Worm (Caenorhabditis elegans): ENCODE results near the gene C30G7.5.

Gene C30G7.5

ce11 chrV:14954633-14955032 lies at the start of gene C30G7.5:
Gene C30G7.5 (minus strand): TSS chrV:14954733.
- TF ChIP-seq ztf-29 (GFP tag; IDR thresholded peaks at IDR 0.05) (no peak), med-1 (GFP tag; optimal IDR thresholded peaks at IDR 0.05; ENCODE audit: insufficient read depth) (no peak), ztf-23 (GFP tag; IDR thresholded peaks at IDR 0.05) (no peak), tab-1 (GFP tag; IDR thresholded peaks at IDR 0.05) (no peak), cog-1 (tag; optimal IDR thresholded peaks at IDR 0.05) (no peak), T22C8.4 (GFP tag; IDR thresholded peaks at IDR 0.05) (no peak), klf-2 (GFP tag; conservative IDR thresholded peaks at IDR 0.05) (no peak), flt-1 (GFP tag; IDR thresholded peaks at IDR 0.05) (no peak), ref-1 (GFP tag; conservative IDR thresholded peaks at IDR 0.05) (no peak)

DNA sequence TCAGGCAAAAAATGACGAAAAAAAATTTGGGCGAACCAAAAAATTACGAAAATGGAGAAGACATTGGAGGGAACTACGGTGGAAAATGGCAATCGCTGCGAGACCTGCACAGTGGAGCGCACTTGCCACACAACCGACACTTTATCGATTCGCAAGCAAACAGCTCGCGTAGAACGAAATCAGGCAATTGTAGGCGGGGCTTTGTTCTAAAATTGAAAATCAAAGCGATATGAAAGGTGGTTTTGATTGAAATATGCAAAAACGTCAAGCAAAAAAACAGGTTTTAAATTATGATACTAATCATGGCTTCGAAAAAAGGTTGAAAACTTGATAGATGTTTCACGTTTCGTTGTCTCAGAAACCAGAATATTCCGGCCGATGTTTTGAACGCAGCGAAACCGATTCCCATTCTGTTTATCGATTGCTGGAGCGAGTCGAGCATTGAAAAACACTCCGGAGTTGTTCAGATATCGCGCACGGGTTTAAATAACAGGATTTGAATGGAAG lies 47.7 kb upstream of the C30G7.5 start, which contains the start of the genes fib-1 and mut-15:
Gene fib-1, minus strand, starts transcription at position 40 of the 507 bp plus-strand sequence.
Gene mut-15, plus strand, starts transcription at position 360 of the 507 bp plus-strand sequence.
- 0 out of 2 replicates have a peak, but pooled peaks have one; percentile 31 for TF ChIP-seq ref-1 (GFP tag; conservative IDR thresholded peaks at IDR 0.05)
- TF ChIP-seq ztf-23 (GFP tag; IDR thresholded peaks at IDR 0.05), result peak; percentile 72
- TF ChIP-seq tab-1 (GFP tag; IDR thresholded peaks at IDR 0.05), result no peak
- TF ChIP-seq cog-1 (tag; optimal IDR thresholded peaks at IDR 0.05), result peak; percentile 93
- TF ChIP-seq ztf-29 (GFP tag; IDR thresholded peaks at IDR 0.05), result 0 out of 2 replicates have a peak, but pooled peaks have one; percentile 26
- 0 out of 2 replicates have a peak, but pooled peaks have one; percentile 38 for TF ChIP-seq klf-2 (GFP tag; conservative IDR thresholded peaks at IDR 0.05)
- peak; percentile 82 for TF ChIP-seq flt-1 (GFP tag; IDR thresholded peaks at IDR 0.05)
- TF ChIP-seq med-1 (GFP tag; optimal IDR thresholded peaks at IDR 0.05; ENCODE audit: insufficient read depth), result no peak
- peak; percentile 73 for TF ChIP-seq T22C8.4 (GFP tag; IDR thresholded peaks at IDR 0.05)

DNA sequence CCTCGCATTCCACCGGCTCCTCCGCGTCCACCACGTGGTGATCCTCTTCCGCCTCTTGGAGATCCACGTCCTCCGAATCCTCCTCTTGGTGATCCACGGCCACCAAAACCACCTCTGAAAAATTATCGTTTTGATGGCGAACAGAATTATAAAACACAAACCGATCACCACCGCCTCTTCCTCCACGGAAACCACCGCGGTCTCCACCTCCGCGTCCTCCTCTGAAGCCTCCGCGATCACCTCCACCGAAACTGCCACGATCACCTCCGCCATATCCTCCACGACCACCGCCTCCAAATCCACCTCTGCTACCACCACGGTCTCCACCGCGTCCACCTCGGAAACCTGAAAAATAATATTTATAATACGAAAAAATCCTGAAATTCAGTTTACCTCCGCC lies 47.0 kb upstream of the C30G7.5 start:
- TF ChIP-seq tab-1 (GFP tag; IDR thresholded peaks at IDR 0.05) (no peak), ztf-23 (GFP tag; IDR thresholded peaks at IDR 0.05) (no peak), cog-1 (tag; optimal IDR thresholded peaks at IDR 0.05) (no peak), flt-1 (GFP tag; IDR thresholded peaks at IDR 0.05) (no peak), ref-1 (GFP tag; conservative IDR thresholded peaks at IDR 0.05) (no peak), klf-2 (GFP tag; conservative IDR thresholded peaks at IDR 0.05) (no peak), ztf-29 (GFP tag; IDR thresholded peaks at IDR 0.05) (no peak), med-1 (GFP tag; optimal IDR thresholded peaks at IDR 0.05; ENCODE audit: insufficient read depth) (no peak), T22C8.4 (GFP tag; IDR thresholded peaks at IDR 0.05) (no peak)

DNA sequence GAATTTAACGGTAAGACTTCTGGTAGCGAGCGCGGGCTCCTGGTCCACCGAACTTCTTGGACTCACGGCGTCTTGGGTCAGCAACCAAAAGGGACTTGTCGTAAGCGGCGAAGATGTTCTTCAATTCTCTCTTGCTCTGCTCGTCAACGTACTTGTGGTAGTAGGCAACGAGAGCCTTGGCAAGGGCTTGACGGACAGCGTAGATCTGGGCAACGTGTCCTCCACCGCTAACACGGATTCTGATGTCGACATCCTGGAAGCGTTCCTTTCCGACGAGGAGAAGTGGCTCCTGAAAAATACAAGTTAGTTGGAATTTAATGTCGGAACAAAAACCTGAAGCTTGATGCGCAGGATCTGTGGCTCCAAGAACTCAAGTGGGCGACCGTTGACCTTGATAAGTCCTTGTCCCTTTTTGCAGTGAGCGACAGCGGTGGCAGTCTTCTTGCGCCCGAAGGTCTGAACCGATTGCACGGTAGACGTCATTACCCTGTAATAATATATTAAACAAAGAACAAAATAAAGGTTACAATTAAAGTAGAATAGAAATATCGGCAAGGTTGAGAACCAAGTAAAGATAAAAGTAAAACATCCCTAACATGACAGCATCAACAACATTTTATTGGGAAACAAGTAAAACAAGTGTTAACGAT lies 45.6 kb upstream of the C30G7.5 start, which contains the start of gene rps-16:
Gene rps-16, minus strand, starts transcription at position 487 of the 650 bp plus-strand sequence.
- TF ChIP-seq flt-1 (GFP tag; IDR thresholded peaks at IDR 0.05) (0 out of 2 replicates have a peak, but pooled peaks have one; percentile 6), T22C8.4 (GFP tag; IDR thresholded peaks at IDR 0.05) (no peak)

DNA sequence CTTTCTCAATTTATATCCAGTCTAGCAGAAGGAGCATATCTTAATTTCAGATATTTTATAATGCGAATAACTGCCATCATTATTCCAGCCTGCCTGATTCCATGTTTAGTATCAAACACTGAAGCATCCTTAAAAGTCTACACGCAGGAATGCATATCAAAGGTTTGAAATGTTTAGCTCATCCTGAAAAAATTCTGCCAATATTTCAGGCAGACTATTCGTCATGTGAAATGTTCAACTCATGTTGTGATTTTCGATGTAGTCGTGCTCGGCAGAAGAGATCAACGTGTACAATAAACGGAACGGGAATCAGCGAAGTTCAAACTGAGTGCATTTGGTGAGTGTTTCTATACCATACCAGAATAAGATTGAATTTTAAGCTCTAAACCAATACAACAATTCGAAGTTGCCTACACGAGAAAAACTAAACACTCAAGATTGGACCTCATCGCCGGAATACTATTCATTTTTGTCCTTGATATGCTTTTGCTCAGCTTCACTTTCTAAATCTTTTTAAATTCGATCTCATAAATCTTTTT lies 45.0 kb upstream of the C30G7.5 start, which contains the start of gene T01C3.11:
Gene T01C3.11, plus strand, starts transcription at position 51 of the 539 bp plus-strand sequence.
- no peak for TF ChIP-seq ztf-23 (GFP tag; IDR thresholded peaks at IDR 0.05)
- no peak for TF ChIP-seq ztf-29 (GFP tag; IDR thresholded peaks at IDR 0.05)
- no peak for TF ChIP-seq flt-1 (GFP tag; IDR thresholded peaks at IDR 0.05)
- TF ChIP-seq tab-1 (GFP tag; IDR thresholded peaks at IDR 0.05), result no peak
- no peak for TF ChIP-seq klf-2 (GFP tag; conservative IDR thresholded peaks at IDR 0.05)
- TF ChIP-seq T22C8.4 (GFP tag; IDR thresholded peaks at IDR 0.05), result no peak
- TF ChIP-seq ref-1 (GFP tag; conservative IDR thresholded peaks at IDR 0.05), result no peak
- no peak for TF ChIP-seq med-1 (GFP tag; optimal IDR thresholded peaks at IDR 0.05; ENCODE audit: insufficient read depth)
- TF ChIP-seq cog-1 (tag; optimal IDR thresholded peaks at IDR 0.05), result no peak

DNA sequence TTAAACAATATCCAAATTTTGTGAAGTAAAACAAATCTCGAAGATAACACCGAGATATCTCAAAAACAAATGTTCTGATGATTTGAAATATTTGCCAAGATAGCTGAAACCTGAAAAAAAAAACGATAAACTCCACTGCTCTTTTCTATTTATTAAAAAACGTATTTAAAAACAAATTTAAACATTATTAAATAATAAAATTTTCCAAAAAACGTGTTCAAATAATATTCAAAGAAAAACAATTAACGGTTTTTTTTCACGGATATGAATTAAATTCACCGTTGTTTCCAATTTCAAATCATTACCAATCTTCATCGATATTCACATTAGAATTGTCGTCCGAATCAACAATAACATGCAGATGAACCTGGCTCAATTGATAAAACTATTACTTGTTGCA lies 41.7 kb upstream of the C30G7.5 start, which contains the start of gene irld-14:
Gene irld-14, plus strand, starts transcription at position 301 of the 400 bp plus-strand sequence.
- TF ChIP-seq med-1 (GFP tag; optimal IDR thresholded peaks at IDR 0.05; ENCODE audit: insufficient read depth), result no peak
- TF ChIP-seq cog-1 (tag; optimal IDR thresholded peaks at IDR 0.05), result no peak

ce11 chrV:14993620-14994019 lies 39.1 kb upstream of the C30G7.5 start, which contains the start of gene fil-1:
Gene fil-1 (plus strand): TSS chrV:14993838.
- no peak for TF ChIP-seq flt-1 (GFP tag; IDR thresholded peaks at IDR 0.05)
- no peak for TF ChIP-seq ref-1 (GFP tag; conservative IDR thresholded peaks at IDR 0.05)
- TF ChIP-seq med-1 (GFP tag; optimal IDR thresholded peaks at IDR 0.05; ENCODE audit: insufficient read depth), result no peak
- no peak for TF ChIP-seq cog-1 (tag; optimal IDR thresholded peaks at IDR 0.05)
- no peak for TF ChIP-seq klf-2 (GFP tag; conservative IDR thresholded peaks at IDR 0.05)
- TF ChIP-seq ztf-23 (GFP tag; IDR thresholded peaks at IDR 0.05), result no peak
- no peak for TF ChIP-seq tab-1 (GFP tag; IDR thresholded peaks at IDR 0.05)
- TF ChIP-seq T22C8.4 (GFP tag; IDR thresholded peaks at IDR 0.05), result no peak

- TF ChIP-seq flt-1 (GFP tag; IDR thresholded peaks at IDR 0.05) (no peak), T22C8.4 (GFP tag; IDR thresholded peaks at IDR 0.05) (no peak), cog-1 (tag; optimal IDR thresholded peaks at IDR 0.05) (no peak), med-1 (GFP tag; optimal IDR thresholded peaks at IDR 0.05; ENCODE audit: insufficient read depth) (no peak), klf-2 (GFP tag; conservative IDR thresholded peaks at IDR 0.05) (no peak), ztf-29 (GFP tag; IDR thresholded peaks at IDR 0.05) (no peak), ref-1 (GFP tag; conservative IDR thresholded peaks at IDR 0.05) (no peak), tab-1 (GFP tag; IDR thresholded peaks at IDR 0.05) (no peak), ztf-23 (GFP tag; IDR thresholded peaks at IDR 0.05) (no peak)
Measured at ce11 chrV:14992627-14993117, 38.1 kb upstream of the C30G7.5 start, which contains the start of gene T01C3.3. Gene T01C3.3 (minus strand): TSS chrV:14992677.

DNA sequence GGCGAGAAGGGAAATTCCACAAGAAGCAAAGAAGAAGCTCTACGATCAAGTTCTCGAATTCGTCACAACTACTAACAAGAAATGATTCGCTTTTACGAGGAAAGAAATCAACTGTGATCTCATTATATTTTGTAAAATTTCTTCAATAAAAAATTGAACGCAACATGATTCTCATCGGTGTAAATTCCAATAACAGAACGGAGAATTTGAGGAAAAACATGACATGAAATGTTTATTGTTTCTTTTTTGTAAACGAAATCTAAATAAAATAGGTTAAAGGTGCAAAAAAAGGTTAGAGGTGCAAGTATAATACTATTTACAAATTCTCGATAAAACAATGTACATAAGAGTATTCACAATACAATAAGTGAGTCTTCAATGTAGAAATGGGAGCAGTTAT lies 37.0 kb upstream of the C30G7.5 start:
- TF ChIP-seq cog-1 (tag; optimal IDR thresholded peaks at IDR 0.05) (no peak), T22C8.4 (GFP tag; IDR thresholded peaks at IDR 0.05) (no peak), ref-1 (GFP tag; conservative IDR thresholded peaks at IDR 0.05) (no peak), flt-1 (GFP tag; IDR thresholded peaks at IDR 0.05) (no peak), klf-2 (GFP tag; conservative IDR thresholded peaks at IDR 0.05) (no peak), ztf-29 (GFP tag; IDR thresholded peaks at IDR 0.05) (no peak), tab-1 (GFP tag; IDR thresholded peaks at IDR 0.05) (no peak)

Data from whole organism, midembryonic.